Fruit fly (Drosophila melanogaster) Kc167 (cell line): Measurements from ENCODE around the gene CG2533.

Experiments
- Myc ChIP-seq: fragments of >200 bp; optimal IDR thresholded peaks from 2 replicates; lab custom pipeline; 2017; ENCODE audit warnings: missing external identifiers
- Sin3A ChIP-seq: fragments of >200 bp; optimal IDR thresholded peaks from 2 replicates; lab custom pipeline; 2018; ENCODE audit warnings: missing external identifiers
- h ChIP-seq: fragments of >200 bp; optimal IDR thresholded peaks from 3 replicates; lab custom pipeline; 2018; ENCODE audit warnings: missing external identifiers
- insv ChIP-seq: fragments of >200 bp; optimal IDR thresholded peaks from 3 replicates; lab custom pipeline; 2018; ENCODE audit warnings: missing external identifiers
- psq ChIP-seq: fragments of >200 bp; optimal IDR thresholded peaks from 2 replicates; lab custom pipeline; 2017; ENCODE audit warnings: missing external identifiers
- ttk ChIP-seq: sonication (Bioruptor generic); optimal IDR thresholded peaks from 2 replicates; lab custom pipeline; 2017; ENCODE audit warnings: missing external identifiers

DNA sequence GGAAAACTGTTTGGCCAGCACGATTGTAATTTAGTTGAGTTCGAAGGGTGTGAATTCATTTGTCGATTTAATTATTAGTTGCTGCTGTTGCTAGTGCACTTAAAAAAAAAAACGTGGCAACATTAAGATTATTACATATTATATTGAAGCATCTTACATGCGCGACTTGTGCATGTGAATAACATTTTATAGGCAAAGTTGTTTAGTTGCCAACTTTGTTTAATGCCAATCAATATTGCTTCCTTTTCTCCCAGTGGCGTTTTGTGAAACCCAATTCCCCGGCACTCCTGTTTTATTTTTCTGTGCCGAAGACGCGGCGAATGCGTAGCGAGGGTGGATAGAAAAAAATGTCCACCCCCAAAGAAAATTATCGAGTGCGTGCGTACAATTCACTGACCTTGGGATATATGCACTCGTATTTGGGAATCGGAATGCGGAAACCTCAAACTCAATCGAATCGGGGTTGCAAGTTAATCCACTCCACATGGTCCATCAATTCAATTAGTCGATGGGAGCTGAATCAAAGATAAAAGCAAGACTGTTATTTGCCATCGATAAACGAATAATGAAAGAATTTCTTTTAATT is 25.1 kb upstream of the CG2533 start:
- TF ChIP-seq insv (lab: Kevin White, UChicago), result no peak
- no peak for TF ChIP-seq h (lab: Kevin White, UChicago)
- no peak for TF ChIP-seq Sin3A (lab: Kevin White, UChicago)
- no peak for TF ChIP-seq psq (lab: Kevin White, UChicago)
- no peak for TF ChIP-seq ttk (lab: Kevin White, UChicago)
- TF ChIP-seq Myc (lab: Kevin White, UChicago), result no peak
